Fruit fly (Drosophila melanogaster): ENCODE measurements around the gene EMC4.

Gene EMC4

DNA sequence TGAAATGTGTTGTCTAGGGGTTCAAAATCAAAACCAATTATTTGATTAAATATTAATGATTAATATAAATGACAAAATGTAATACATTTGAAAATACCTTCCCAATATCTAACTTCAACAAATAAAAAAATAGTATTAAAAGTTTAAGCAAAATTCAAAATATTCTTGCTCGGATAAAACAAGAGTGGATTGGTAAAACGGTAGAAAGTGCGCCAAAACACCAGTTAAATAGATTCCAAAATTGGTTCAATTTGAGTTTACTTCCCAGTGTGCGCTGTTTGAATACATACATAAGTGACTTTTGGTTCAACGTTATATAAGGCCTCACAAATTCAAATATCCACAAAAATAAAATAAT is 3.0 kb downstream of the EMC4 start (continued):
- TF ChIP-seq CG5180 (GFP tag; optimal IDR thresholded peaks at IDR 0.05) = peak; percentile 50
- TF ChIP-seq CG6813 (GFP tag; optimal IDR thresholded peaks at IDR 0.05) = peak; percentile 62
- no peak for TF ChIP-seq Tbp (GFP tag; optimal IDR thresholded peaks at IDR 0.05)
- TF ChIP-seq crc (GFP tag; optimal IDR thresholded peaks at IDR 0.05) = no peak
- TF ChIP-seq Abd-B (GFP tag; optimal IDR thresholded peaks at IDR 0.05) = peak; percentile 47
- TF ChIP-seq pzg (GFP tag; optimal IDR thresholded peaks at IDR 0.05) = no peak
- peak; percentile 30 for TF ChIP-seq kah (GFP tag; optimal IDR thresholded peaks at IDR 0.05)
- TF ChIP-seq BEAF-32 (GFP tag; optimal IDR thresholded peaks at IDR 0.05) = no peak
- TF ChIP-seq ase (GFP tag; IDR thresholded peaks at IDR 0.05) = peak; percentile 56; the same call in 1 of the 3 replicates
- no peak for TF ChIP-seq pita (GFP tag; optimal IDR thresholded peaks at IDR 0.05)
- no peak for TF ChIP-seq dimm (GFP tag; IDR thresholded peaks at IDR 0.05)
- TF ChIP-seq CG31365 (tag; optimal IDR thresholded peaks at IDR 0.05) = no peak
- peak; percentile 71 for TF ChIP-seq stc (GFP tag; IDR thresholded peaks at IDR 0.05)
- TF ChIP-seq tin (GFP tag; optimal IDR thresholded peaks at IDR 0.05) = peak; percentile 31
- peak in 1 of 2 experiments; percentile 91 for TF ChIP-seq Hr51 (GFP tag; optimal IDR thresholded peaks at IDR 0.05)
- peak; percentile 67 for TF ChIP-seq D19A (tag; optimal IDR thresholded peaks at IDR 0.05)
- TF ChIP-seq trem (tag; optimal IDR thresholded peaks at IDR 0.05) = peak; percentile 7
- no peak for TF ChIP-seq fu2 (GFP tag; optimal IDR thresholded peaks at IDR 0.05)
- TF ChIP-seq CG1602 (GFP tag; optimal IDR thresholded peaks at IDR 0.05) = peak; percentile 27
- TF ChIP-seq CG12942 (GFP tag; optimal IDR thresholded peaks at IDR 0.05) = peak; percentile 41
- TF ChIP-seq Hr39 (optimal IDR thresholded peaks at IDR 0.05) = no peak
- TF ChIP-seq CG30020 (tag; optimal IDR thresholded peaks at IDR 0.05) = peak; percentile 22
- TF ChIP-seq CG16779 (GFP tag; IDR thresholded peaks at IDR 0.05) = no peak
- peak; percentile 75 for TF ChIP-seq CG32767 (GFP tag; IDR thresholded peaks at IDR 0.05)
- peak; percentile 65 for TF ChIP-seq ap (GFP tag; IDR thresholded peaks at IDR 0.05)
- peak; percentile 28 for TF ChIP-seq sqz (GFP tag; optimal IDR thresholded peaks at IDR 0.05)
- TF ChIP-seq CG30403 (GFP tag; optimal IDR thresholded peaks at IDR 0.05) = peak; percentile 78
- peak; percentile 56 for TF ChIP-seq sd (tag; optimal IDR thresholded peaks at IDR 0.05)
- no peak for TF ChIP-seq abd-A (tag; optimal IDR thresholded peaks at IDR 0.05)
- TF ChIP-seq CG11456 (GFP tag; IDR thresholded peaks at IDR 0.05) = no peak
- TF ChIP-seq bcd (GFP tag; optimal IDR thresholded peaks at IDR 0.05) = peak; percentile 58
- no peak for TF ChIP-seq CG30431 (GFP tag; optimal IDR thresholded peaks at IDR 0.05)
- peak; percentile 48 for TF ChIP-seq Chrac-16 (GFP tag; optimal IDR thresholded peaks at IDR 0.05)
- peak; percentile 81 for TF ChIP-seq Atf6 (GFP tag; IDR thresholded peaks at IDR 0.05)
- no peak for TF ChIP-seq CG11560 (tag; IDR thresholded peaks at IDR 0.05)
- TF ChIP-seq CG31224 (GFP tag; IDR thresholded peaks at IDR 0.05) = peak; percentile 27; the same call in 1 of the 2 replicates
- 0 out of 2 replicates have a peak, but pooled peaks have one; percentile 30 for TF ChIP-seq GATAe (GFP tag; conservative IDR thresholded peaks at IDR 0.05)
- peak; percentile 72 for TF ChIP-seq Vsx1 (GFP tag; optimal IDR thresholded peaks at IDR 0.05)
- no peak for TF ChIP-seq Dref (GFP tag; IDR thresholded peaks at IDR 0.05)
- TF ChIP-seq tup (GFP tag; optimal IDR thresholded peaks at IDR 0.05) = no peak
- TF ChIP-seq CG4360 (GFP tag; IDR thresholded peaks at IDR 0.05) = no peak
- TF ChIP-seq wek (GFP tag; optimal IDR thresholded peaks at IDR 0.05) = no peak
- TF ChIP-seq hkb (optimal IDR thresholded peaks at IDR 0.05) = no peak
- peak; percentile 84 for TF ChIP-seq hkb (GFP tag; IDR thresholded peaks at IDR 0.05)
- no peak for TF ChIP-seq schlank (tag; optimal IDR thresholded peaks at IDR 0.05)
- peak; percentile 70 for TF ChIP-seq salm (tag; optimal IDR thresholded peaks at IDR 0.05)
- peak; percentile 21 for TF ChIP-seq CG9727 (GFP tag; optimal IDR thresholded peaks at IDR 0.05)
- TF ChIP-seq B-H1 (GFP tag; IDR thresholded peaks at IDR 0.05) = no peak; the same call in 2 of the 3 replicates
- TF ChIP-seq Six4 (GFP tag; optimal IDR thresholded peaks at IDR 0.05) = peak; percentile 26
- peak; percentile 62 for TF ChIP-seq CG10147 (GFP tag; optimal IDR thresholded peaks at IDR 0.05)
- TF ChIP-seq Max (GFP tag; optimal IDR thresholded peaks at IDR 0.05) = peak; percentile 49
- peak; percentile 35 for TF ChIP-seq CG15011 (GFP tag; optimal IDR thresholded peaks at IDR 0.05)
